Worm (Caenorhabditis elegans) whole organism, L3 larva: ENCODE data around the gene F54H12.10.

ENCODE experiments used
- R02D3.7 ChIP-seq: fragments of 150-350 bp; optimal IDR thresholded peaks from 2 replicates; lab custom pipeline; 2014; ENCODE audit warnings: missing biosample characterization, missing genetic modification characterization
- ZK546.5 ChIP-seq: sonication (generic microtip); optimal IDR thresholded peaks from 2 replicates; lab custom pipeline; 2017; ENCODE audit warnings: missing biosample characterization, missing genetic modification characterization
- aly-2 ChIP-seq: fragments of 150-350 bp; optimal IDR thresholded peaks from 2 replicates; lab custom pipeline; 2014; ENCODE audit warnings: missing biosample characterization, missing genetic modification characterization
- ama-1 ChIP-seq: fragments of 150-350 bp; optimal IDR thresholded peaks from 2 replicates; lab custom pipeline; 2018
- ceh-28 ChIP-seq: fragments of 150-350 bp; optimal IDR thresholded peaks from 2 replicates; lab custom pipeline; 2014; ENCODE audit warnings: missing biosample characterization, missing genetic modification reagents, missing genetic modification characterization
- daf-12 ChIP-seq: fragments of 150-350 bp; optimal IDR thresholded peaks from 2 replicates; lab custom pipeline; 2014; ENCODE audit warnings: missing biosample characterization, missing genetic modification reagents, missing genetic modification characterization
- egl-27 ChIP-seq: sonication (generic microtip); optimal IDR thresholded peaks from 4 replicates; lab custom pipeline; 2017; ENCODE audit warnings: missing biosample characterization, missing genetic modification reagents, missing genetic modification characterization
- egl-5 ChIP-seq: fragments of 150-350 bp; optimal IDR thresholded peaks from 2 replicates; lab custom pipeline; 2017; ENCODE audit warnings: missing biosample characterization, missing genetic modification reagents, missing genetic modification characterization, inconsistent platforms
- elt-1 ChIP-seq: fragments of 150-350 bp; optimal IDR thresholded peaks from 2 replicates; lab custom pipeline; 2014; ENCODE audit warnings: missing biosample characterization, missing genetic modification characterization
- elt-2 ChIP-seq: sonication (generic microtip); optimal IDR thresholded peaks from 2 replicates; lab custom pipeline; 2016; ENCODE audit warnings: missing genetic modification reagents, mild to moderate bottlenecking, missing genetic modification characterization, missing compliant biosample characterization
- eor-1 ChIP-seq, 2 experiments: fragments of 150-350 bp; optimal IDR thresholded peaks; 2 replicates each; lab custom pipeline; 2014 to 2018; ENCODE audit warnings: missing biosample characterization in 2 of 2, missing genetic modification characterization in 2 of 2
- fkh-10 ChIP-seq: sonication (generic microtip); optimal IDR thresholded peaks from 2 replicates; lab custom pipeline; 2017; ENCODE audit warnings: missing biosample characterization, missing genetic modification reagents, missing genetic modification characterization
- fkh-2 ChIP-seq: fragments of 150-350 bp; optimal IDR thresholded peaks from 2 replicates; lab custom pipeline; 2014; ENCODE audit warnings: missing biosample characterization, missing genetic modification reagents, missing genetic modification characterization
- fos-1 ChIP-seq: fragments of 150-350 bp; optimal IDR thresholded peaks from 2 replicates; lab custom pipeline; 2014; ENCODE audit warnings: missing biosample characterization, missing genetic modification characterization
- hmg-11 ChIP-seq: sonication (generic microtip); optimal IDR thresholded peaks from 2 replicates; lab custom pipeline; 2016; ENCODE audit warnings: missing genetic modification characterization, missing compliant biosample characterization
- jun-1 ChIP-seq: fragments of 150-350 bp; optimal IDR thresholded peaks from 2 replicates; lab custom pipeline; 2014; ENCODE audit warnings: missing biosample characterization, missing genetic modification reagents, missing genetic modification characterization
- lin-15B ChIP-seq: fragments of 150-350 bp; optimal IDR thresholded peaks from 2 replicates; lab custom pipeline; 2014; ENCODE audit warnings: missing biosample characterization, missing genetic modification characterization
- lin-39 ChIP-seq: fragments of 150-350 bp; optimal IDR thresholded peaks from 2 replicates; lab custom pipeline; 2018; ENCODE audit warnings: missing biosample characterization, missing genetic modification reagents, missing genetic modification characterization
- lsy-12 ChIP-seq: sonication (generic microtip); optimal IDR thresholded peaks from 2 replicates; lab custom pipeline; 2016; ENCODE audit warnings: mild to moderate bottlenecking, missing genetic modification characterization, missing compliant biosample characterization
- mdl-1 ChIP-seq: fragments of 150-350 bp; optimal IDR thresholded peaks from 2 replicates; lab custom pipeline; 2014; ENCODE audit warnings: missing biosample characterization, missing genetic modification characterization
- mml-1 ChIP-seq: fragments of 150-350 bp; sonication (generic microtip); optimal IDR thresholded peaks from 3 replicates; lab custom pipeline; 2014; ENCODE audit warnings: missing biosample characterization, missing genetic modification characterization
- nfya-1 ChIP-seq: sonication (generic microtip); optimal IDR thresholded peaks from 2 replicates; lab custom pipeline; 2017; ENCODE audit warnings: missing genetic modification characterization, mild to moderate bottlenecking, missing compliant biosample characterization, antibody characterized with exemption, moderate library complexity; ENCODE audit not compliant: insufficient read depth
- nhr-12 ChIP-seq: fragments of 150-350 bp; optimal IDR thresholded peaks from 2 replicates; lab custom pipeline; 2014; ENCODE audit warnings: missing biosample characterization, missing genetic modification characterization
- nhr-23 ChIP-seq: fragments of 150-350 bp; optimal IDR thresholded peaks from 2 replicates; lab custom pipeline; 2014; ENCODE audit warnings: missing biosample characterization, missing genetic modification reagents, missing genetic modification characterization
- nhr-25 ChIP-seq: sonication (generic microtip); optimal IDR thresholded peaks from 2 replicates; lab custom pipeline; 2017; ENCODE audit warnings: missing biosample characterization, missing genetic modification characterization
- nhr-28 ChIP-seq: fragments of 150-350 bp; optimal IDR thresholded peaks from 2 replicates; lab custom pipeline; 2014; ENCODE audit warnings: missing biosample characterization, missing genetic modification characterization
- nhr-43 ChIP-seq: sonication (generic microtip); optimal IDR thresholded peaks from 2 replicates; lab custom pipeline; 2016; ENCODE audit warnings: mild to moderate bottlenecking, missing genetic modification characterization, missing compliant biosample characterization; ENCODE audit not compliant: poor library complexity, severe bottlenecking
- nhr-67 ChIP-seq: fragments of 150-350 bp; optimal IDR thresholded peaks from 2 replicates; lab custom pipeline; 2014; ENCODE audit warnings: missing biosample characterization, missing genetic modification characterization
- nhr-76 ChIP-seq: fragments of 150-350 bp; sonication (generic microtip); optimal IDR thresholded peaks from 5 replicates; lab custom pipeline; 2014; ENCODE audit warnings: missing biosample characterization, missing genetic modification characterization
- nhr-77 ChIP-seq: fragments of 150-350 bp; optimal IDR thresholded peaks from 2 replicates; lab custom pipeline; 2014; ENCODE audit warnings: missing biosample characterization, missing genetic modification characterization
- pha-4 ChIP-seq: fragments of 150-350 bp; optimal IDR thresholded peaks from 2 replicates; lab custom pipeline; 2014; ENCODE audit warnings: missing biosample characterization, missing genetic modification reagents, missing genetic modification characterization
- pqm-1 ChIP-seq: fragments of 150-350 bp; optimal IDR thresholded peaks from 2 replicates; lab custom pipeline; 2017; ENCODE audit warnings: missing biosample characterization, missing genetic modification characterization, inconsistent platforms
- sea-2 ChIP-seq: fragments of 150-350 bp; sonication (generic microtip); optimal IDR thresholded peaks from 4 replicates; lab custom pipeline; 2014; ENCODE audit warnings: missing biosample characterization, missing genetic modification reagents, missing genetic modification characterization
- snpc-4 ChIP-seq: fragments of 150-350 bp; optimal IDR thresholded peaks from 2 replicates; lab custom pipeline; 2014; ENCODE audit warnings: missing biosample characterization, missing genetic modification characterization
- unc-39 ChIP-seq: sonication (generic microtip); optimal IDR thresholded peaks from 4 replicates; lab custom pipeline; 2017; ENCODE audit warnings: missing biosample characterization, missing genetic modification characterization
- ztf-4 ChIP-seq: fragments of 150-350 bp; optimal IDR thresholded peaks from 2 replicates; lab custom pipeline; 2014; ENCODE audit warnings: missing biosample characterization, missing genetic modification characterization

Gene F54H12.10

DNA sequence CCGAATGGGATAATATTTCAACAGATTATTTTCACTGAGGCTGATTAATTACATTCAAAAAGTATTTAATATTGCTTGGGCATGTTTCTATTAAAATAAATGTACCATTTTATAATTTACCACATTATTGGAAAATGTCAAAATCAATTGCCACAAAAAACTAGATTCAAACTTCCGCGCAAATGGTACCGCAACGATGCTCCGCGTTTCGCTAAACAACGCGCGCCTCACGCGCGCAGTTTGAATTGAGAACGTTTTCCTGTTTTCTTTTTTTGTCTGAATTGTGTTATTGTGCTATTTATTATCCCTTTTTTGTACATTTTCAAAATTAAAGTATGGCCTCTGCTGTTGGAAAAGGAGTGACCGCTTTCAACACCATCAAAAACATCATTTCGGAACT lies 18.0 kb downstream of the F54H12.10 start, which contains the start of gene C29E4.12:
TSS of gene C29E4.12 (plus strand) at position 333 of the 400 bp plus-strand sequence.
- peak; percentile 38 for TF ChIP-seq hmg-11
- peak; percentile 83 for TF ChIP-seq nfya-1 (tag; lab: Kevin White, UChicago)
- TF ChIP-seq nhr-23 (tag; lab: Kevin White, UChicago), result peak; percentile 84
- peak; percentile 48 for TF ChIP-seq nhr-77 (tag; lab: Kevin White, UChicago)
- peak; percentile 38 for TF ChIP-seq egl-5 (tag; lab: Kevin White, UChicago)
- no peak for TF ChIP-seq jun-1 (tag; lab: Kevin White, UChicago)
- TF ChIP-seq lin-15B, result peak; percentile 91
- peak; percentile 15 for TF ChIP-seq ceh-28 (tag; lab: Kevin White, UChicago)
- TF ChIP-seq R02D3.7 (tag; lab: Kevin White, UChicago), result peak; percentile 17
- peak; percentile 26 for TF ChIP-seq fkh-10 (GFP tag; lab: Kevin White, UChicago)
- TF ChIP-seq nhr-43 (tag; lab: Kevin White, UChicago), result peak; percentile 39
- no peak for TF ChIP-seq mml-1
- no peak for TF ChIP-seq egl-27 (tag; lab: Kevin White, UChicago)
- peak; percentile 11 for TF ChIP-seq pqm-1 (tag; lab: Kevin White, UChicago)
- peak; percentile 79 for TF ChIP-seq pha-4 (tag; lab: Kevin White, UChicago)
- no peak for TF ChIP-seq nhr-67 (tag; lab: Kevin White, UChicago)
- no peak for TF ChIP-seq snpc-4 (tag; lab: Kevin White, UChicago)
- TF ChIP-seq lin-39 (tag; lab: Kevin White, UChicago), result peak; percentile 41
- peak; percentile 69 for TF ChIP-seq nhr-25 (tag; lab: Kevin White, UChicago)
- no peak for TF ChIP-seq nhr-76
- TF ChIP-seq unc-39, result no peak
- TF ChIP-seq, all 47 proteins: peak for 14

ce11 chrIII:7937548-7937947 lies 21.2 kb downstream of the F54H12.10 start, which contains the start of gene C29E4.10:
TSS of gene C29E4.10 (plus strand) at chrIII:7937848.
- TF ChIP-seq nhr-28 (tag; lab: Kevin White, UChicago) (no peak), ama-1 (no peak), mdl-1 (tag; lab: Kevin White, UChicago) (no peak), nhr-23 (tag; lab: Kevin White, UChicago) (no peak), lsy-12 (no peak), R02D3.7 (tag; lab: Kevin White, UChicago) (no peak), lin-39 (tag; lab: Kevin White, UChicago) (no peak), sea-2 (GFP tag; lab: Kevin White, UChicago) (no peak), elt-2 (tag; lab: Kevin White, UChicago) (no peak), nhr-12 (tag; lab: Kevin White, UChicago) (no peak), ztf-4 (tag; lab: Kevin White, UChicago) (no peak), fkh-2 (tag; lab: Kevin White, UChicago) (no peak), mml-1 (no peak), unc-39 (no peak), daf-12 (tag; lab: Kevin White, UChicago) (no peak), pha-4 (tag; lab: Kevin White, UChicago) (no peak), elt-1 (tag; lab: Kevin White, UChicago) (no peak), ZK546.5 (tag; lab: Kevin White, UChicago) (no peak), fos-1 (tag; lab: Kevin White, UChicago) (no peak), nhr-43 (tag; lab: Kevin White, UChicago) (no peak)

DNA sequence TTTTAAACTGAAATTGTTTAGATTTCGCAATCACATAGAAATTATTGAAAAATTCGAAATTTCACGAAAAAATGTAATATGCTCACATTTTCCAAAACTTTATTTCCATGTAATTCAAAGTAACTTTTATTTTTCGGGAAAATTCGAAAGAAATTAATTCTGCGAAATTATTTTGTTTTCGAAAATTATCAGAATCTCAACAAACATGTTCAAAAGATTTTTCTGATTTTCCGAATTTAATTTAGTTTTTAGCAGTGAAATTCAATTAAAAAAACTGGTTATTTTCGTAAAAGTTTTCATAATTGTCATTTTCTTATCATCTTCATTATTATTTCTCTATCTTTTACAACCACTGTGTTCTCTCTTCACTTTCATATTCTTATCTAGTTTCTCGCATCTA lies 25.5 kb downstream of the F54H12.10 start, which contains the start of gene ran-2:
TSS of gene ran-2 (plus strand) at position 301 of the 400 bp plus-strand sequence.
- TF ChIP-seq aly-2 (tag; lab: Kevin White, UChicago) (no peak), egl-5 (tag; lab: Kevin White, UChicago) (no peak), elt-2 (tag; lab: Kevin White, UChicago) (peak; percentile 39)

DNA sequence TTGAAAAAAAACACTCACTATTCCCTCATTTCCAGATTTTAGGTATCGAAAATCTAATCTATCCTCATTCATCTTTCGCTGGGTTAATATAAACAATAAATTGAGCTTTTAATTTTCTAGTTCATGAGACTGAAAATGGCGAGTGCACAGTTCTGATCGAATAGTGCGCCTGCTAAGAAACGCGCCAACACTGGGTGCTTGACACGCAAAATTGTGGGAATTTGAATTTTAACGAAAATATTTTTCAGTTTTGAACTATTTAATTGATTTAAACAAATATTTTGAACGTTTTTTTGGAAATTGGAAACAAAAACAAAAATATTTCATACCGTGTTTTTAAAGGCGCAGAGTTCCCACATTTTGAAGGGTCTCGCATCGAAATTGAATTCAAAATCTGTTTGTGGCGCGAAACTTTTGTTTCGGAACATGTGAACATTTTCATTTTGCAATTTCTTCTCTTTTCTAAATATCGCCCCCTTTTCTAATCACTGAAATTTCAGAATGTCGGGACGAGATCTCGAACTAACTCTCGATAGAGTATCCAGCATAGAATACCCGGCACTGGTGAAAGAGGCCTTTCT lies 30.1 kb downstream of the F54H12.10 start, which contains the start of the genes C29E4.13 and npp-15:
TSS of gene C29E4.13 (minus strand) at position 169 of the 581 bp plus-strand sequence.
TSS of gene npp-15 (plus strand) at position 495 of the 581 bp plus-strand sequence.
- TF ChIP-seq lsy-12 (no peak), eor-1 (tag; optimal IDR thresholded peaks at IDR 0.05; lab: Kevin White, UChicago) (no peak), nhr-43 (tag; lab: Kevin White, UChicago) (no peak), pha-4 (tag; lab: Kevin White, UChicago) (peak; percentile 71), snpc-4 (tag; lab: Kevin White, UChicago) (peak; percentile 10), ztf-4 (tag; lab: Kevin White, UChicago) (no peak), elt-2 (tag; lab: Kevin White, UChicago) (peak; percentile 19), nhr-25 (tag; lab: Kevin White, UChicago) (peak; percentile 8), jun-1 (tag; lab: Kevin White, UChicago) (no peak), lin-15B (peak; percentile 61), nhr-23 (tag; lab: Kevin White, UChicago) (peak; percentile 13)
